Worm (Caenorhabditis elegans): ENCODE results near the gene W03C9.5.

The W03C9.5 gene

ce11 chrII:11958793-11959574 lies 8.4 kb downstream of the W03C9.5 start (continued):
- TF ChIP-seq Y75B8A.6 (GFP tag; IDR thresholded peaks at IDR 0.05), result no peak
- TF ChIP-seq ceh-28 (tag; optimal IDR thresholded peaks at IDR 0.05), result no peak
- TF ChIP-seq ZK337.2 (GFP tag; IDR thresholded peaks at IDR 0.05), result 0 out of 2 replicates have a peak, but pooled peaks have one; percentile 38
- TF ChIP-seq F10B5.3 (tag; optimal IDR thresholded peaks at IDR 0.05), result no peak
- TF ChIP-seq php-3 (GFP tag; IDR thresholded peaks at IDR 0.05), result peak; percentile 46; the same call in 1 of the 2 replicates
- TF ChIP-seq nhr-6 (tag; optimal IDR thresholded peaks at IDR 0.05), result no peak
- TF ChIP-seq hlh-30 (tag; optimal IDR thresholded peaks at IDR 0.05; ENCODE audit: insufficient read depth), result peak; percentile 31
- TF ChIP-seq egl-43 (GFP tag; IDR thresholded peaks at IDR 0.05), result no peak
- TF ChIP-seq dmd-9 (GFP tag; IDR thresholded peaks at IDR 0.05), result no peak
- no peak for TF ChIP-seq nhr-48 (tag; optimal IDR thresholded peaks at IDR 0.05)
- no peak for TF ChIP-seq lin-1 (GFP tag; IDR thresholded peaks at IDR 0.05)
- TF ChIP-seq nhr-111 (GFP tag; optimal IDR thresholded peaks at IDR 0.05), result no peak
- no peak for TF ChIP-seq madf-5 (GFP tag; IDR thresholded peaks at IDR 0.05)

ce11 chrII:11954811-11955210 lies 12.5 kb downstream of the W03C9.5 start:
- TF ChIP-seq F10B5.3 (tag; optimal IDR thresholded peaks at IDR 0.05), result no peak
- no peak for TF ChIP-seq daf-12 (tag; optimal IDR thresholded peaks at IDR 0.05)
- TF ChIP-seq mes-2 (tag; optimal IDR thresholded peaks at IDR 0.05; ENCODE audit: poor library complexity, severe bottlenecking), result no peak
- TF ChIP-seq unc-39 (tag; optimal IDR thresholded peaks at IDR 0.05), result no peak
- TF ChIP-seq nhr-25 (tag; optimal IDR thresholded peaks at IDR 0.05; ENCODE audit: borderline replicate concordance, insufficient read depth), result no peak
- no peak for TF ChIP-seq hlh-30 (tag; optimal IDR thresholded peaks at IDR 0.05; ENCODE audit: insufficient read depth)
- no peak for TF ChIP-seq nhr-28 (tag; optimal IDR thresholded peaks at IDR 0.05)
- TF ChIP-seq dmd-6 (GFP tag; IDR thresholded peaks at IDR 0.05), result no peak

ce11 chrII:11954208-11954607 lies 13.1 kb downstream of the W03C9.5 start, which contains the start of gene W03C9.6:
TSS of gene W03C9.6 (plus strand) at chrII:11954508.
- TF ChIP-seq egl-43 (GFP tag; IDR thresholded peaks at IDR 0.05), result no peak
- TF ChIP-seq ceh-28 (tag; optimal IDR thresholded peaks at IDR 0.05), result no peak

ce11 chrII:11952963-11953362 lies 14.4 kb downstream of the W03C9.5 start:
- TF ChIP-seq rbr-2 (tag; optimal IDR thresholded peaks at IDR 0.05) (no peak), ZK546.5 (tag; optimal IDR thresholded peaks at IDR 0.05) (no peak), nhr-41 (GFP tag; IDR thresholded peaks at IDR 0.05) (no peak), dmd-8 (GFP tag; IDR thresholded peaks at IDR 0.05) (no peak), arid-1 (GFP tag; conservative IDR thresholded peaks at IDR 0.05) (no peak), F49E8.2 (tag; optimal IDR thresholded peaks at IDR 0.05; ENCODE audit: borderline replicate concordance) (no peak), mdt-29 (GFP tag; IDR thresholded peaks at IDR 0.05) (no peak), hlh-11 (tag; optimal IDR thresholded peaks at IDR 0.05) (no peak), hlh-30 (tag; optimal IDR thresholded peaks at IDR 0.05; ENCODE audit: insufficient read depth) (no peak), F26F4.8 (GFP tag; conservative IDR thresholded peaks at IDR 0.05) (no peak), nhr-25 (tag; optimal IDR thresholded peaks at IDR 0.05; ENCODE audit: borderline replicate concordance, insufficient read depth) (no peak)

ce11 chrII:11948459-11948858 lies 18.9 kb downstream of the W03C9.5 start, which contains the start of gene W03C9.8:
TSS of gene W03C9.8 (plus strand) at chrII:11948759.
- no peak for TF ChIP-seq Y105C5A.15 (GFP tag; IDR thresholded peaks at IDR 0.05)
- no peak for TF ChIP-seq dpl-1 (GFP tag; optimal IDR thresholded peaks at IDR 0.05)
- no peak for TF ChIP-seq madf-5 (GFP tag; IDR thresholded peaks at IDR 0.05)
- no peak for TF ChIP-seq F10B5.3 (tag; optimal IDR thresholded peaks at IDR 0.05)
- TF ChIP-seq sdz-12 (GFP tag; optimal IDR thresholded peaks at IDR 0.05), result no peak

All from whole organism, L4 larva.